Worm (Caenorhabditis elegans) whole organism, L3 larva: ENCODE data around the gene Y48A6B.3.

Experiments used
- aly-2 ChIP-seq: fragments of 150-350 bp; optimal IDR thresholded peaks from 2 replicates; lab custom pipeline; 2014; ENCODE audit warnings: missing biosample characterization, missing genetic modification characterization
- ama-1 ChIP-seq: fragments of 150-350 bp; optimal IDR thresholded peaks from 2 replicates; lab custom pipeline; 2018
- egl-27 ChIP-seq: sonication (generic microtip); optimal IDR thresholded peaks from 4 replicates; lab custom pipeline; 2017; ENCODE audit warnings: missing biosample characterization, missing genetic modification reagents, missing genetic modification characterization
- elt-3 ChIP-seq, 3 experiments: fragments of 150-350 bp in 1 of 3; sonication (generic microtip) in 2 of 3; optimal IDR thresholded peaks; 2 replicates in 2 of 3; 4 replicates in 1 of 3; lab custom pipeline; 2014 to 2017; ENCODE audit warnings: missing biosample characterization in 3 of 3, missing genetic modification characterization in 3 of 3
- fos-1 ChIP-seq: fragments of 150-350 bp; optimal IDR thresholded peaks from 2 replicates; lab custom pipeline; 2014; ENCODE audit warnings: missing biosample characterization, missing genetic modification characterization
- lsy-12 ChIP-seq: sonication (generic microtip); optimal IDR thresholded peaks from 2 replicates; lab custom pipeline; 2016; ENCODE audit warnings: mild to moderate bottlenecking, missing genetic modification characterization, missing compliant biosample characterization
- nhr-67 ChIP-seq: fragments of 150-350 bp; optimal IDR thresholded peaks from 2 replicates; lab custom pipeline; 2014; ENCODE audit warnings: missing biosample characterization, missing genetic modification characterization
- nhr-77 ChIP-seq: fragments of 150-350 bp; optimal IDR thresholded peaks from 2 replicates; lab custom pipeline; 2014; ENCODE audit warnings: missing biosample characterization, missing genetic modification characterization
- pha-4 ChIP-seq: fragments of 150-350 bp; optimal IDR thresholded peaks from 2 replicates; lab custom pipeline; 2014; ENCODE audit warnings: missing biosample characterization, missing genetic modification reagents, missing genetic modification characterization
- skn-1 ChIP-seq: fragments of 150-350 bp; optimal IDR thresholded peaks from 2 replicates; lab custom pipeline; 2014; ENCODE audit warnings: missing biosample characterization, missing genetic modification characterization
- snpc-4 ChIP-seq: fragments of 150-350 bp; optimal IDR thresholded peaks from 2 replicates; lab custom pipeline; 2014; ENCODE audit warnings: missing biosample characterization, missing genetic modification characterization
- unc-39 ChIP-seq: sonication (generic microtip); optimal IDR thresholded peaks from 4 replicates; lab custom pipeline; 2017; ENCODE audit warnings: missing biosample characterization, missing genetic modification characterization
- zag-1 ChIP-seq: fragments of 150-350 bp; optimal IDR thresholded peaks from 2 replicates; lab custom pipeline; 2014; ENCODE audit warnings: missing biosample characterization, missing genetic modification characterization
- ztf-11 ChIP-seq: fragments of 150-350 bp; optimal IDR thresholded peaks from 2 replicates; lab custom pipeline; 2014; ENCODE audit warnings: missing biosample characterization, missing genetic modification characterization

DNA sequence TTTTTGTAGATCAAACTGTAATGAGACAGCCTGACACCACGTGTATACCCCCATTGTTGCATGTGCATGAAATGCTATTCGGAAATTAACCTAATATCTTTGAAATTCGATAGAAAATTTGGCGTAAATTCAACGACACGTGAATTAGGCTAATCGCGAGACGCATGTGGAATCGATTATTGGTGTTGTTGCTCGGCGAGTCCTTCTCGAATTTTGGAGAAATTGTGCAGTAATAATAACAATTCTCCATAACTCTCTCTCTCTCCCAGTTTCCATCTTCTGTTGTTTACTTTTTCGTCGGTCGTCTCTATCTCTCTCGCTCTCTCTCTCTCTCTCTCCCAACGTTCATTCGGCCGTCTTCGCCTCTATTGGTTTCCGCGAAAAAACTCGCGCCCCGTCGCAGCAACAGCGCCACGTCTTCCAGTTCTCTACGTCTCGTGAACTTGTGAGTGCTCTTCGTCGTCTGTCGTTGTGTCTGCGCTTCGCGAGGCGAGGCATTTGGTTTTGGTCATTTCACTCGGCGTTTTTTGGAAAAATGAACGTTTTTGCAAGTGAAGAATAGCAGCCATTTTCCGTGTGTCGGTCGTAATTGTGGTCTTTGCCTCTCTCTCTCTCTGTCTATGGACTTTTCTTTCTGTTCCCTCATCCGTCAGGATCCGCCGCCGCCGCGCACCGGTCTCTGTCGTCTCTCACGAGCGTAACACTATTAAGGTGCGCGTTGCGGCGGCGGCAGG lies 46.7 kb downstream of the Y48A6B.3 start:
- TF ChIP-seq zag-1 (tag; lab: Kevin White, UChicago) (no peak), unc-39 (tag; lab: Kevin White, UChicago) (no peak), egl-27 (tag; lab: Kevin White, UChicago) (peak; percentile 22), elt-3 (tag; optimal IDR thresholded peaks at IDR 0.05; lab: Kevin White, UChicago) (no peak), skn-1 (no peak), nhr-77 (tag; lab: Kevin White, UChicago) (no peak), aly-2 (tag; lab: Kevin White, UChicago) (no peak), fos-1 (tag; lab: Kevin White, UChicago) (no peak), lsy-12 (tag; lab: Kevin White, UChicago) (no peak), ama-1 (no peak), ztf-11 (no peak), pha-4 (tag; lab: Kevin White, UChicago) (peak; percentile 92), nhr-67 (tag; lab: Kevin White, UChicago) (no peak), snpc-4 (peak; percentile 46)
